Fruit fly (Drosophila melanogaster) whole organism, embryonic: Measurements from ENCODE around the gene usp.

Experiments used
- ATbp ChIP-seq: fragments of 200-800 bp; sonication (Bioruptor generic); optimal IDR thresholded peaks from 2 replicates; lab custom pipeline; 2017; ENCODE audit warnings: missing biosample characterization, mild to moderate bottlenecking, missing genetic modification characterization, missing genetic modification reagents
- Abd-B ChIP-seq: fragments of 200-800 bp; sonication (Bioruptor generic); optimal IDR thresholded peaks from 2 replicates; lab custom pipeline; 2018; ENCODE audit warnings: missing biosample characterization, mild to moderate bottlenecking, missing genetic modification characterization, moderate library complexity
- Awh ChIP-seq: fragments of 200-800 bp; sonication (Bioruptor generic); IDR thresholded peaks from 2 replicates; pipeline ENCODE4, ENCODE4 v1.3.6; 2022; ENCODE audit warnings: missing biosample characterization, missing genetic modification characterization
- CG10654 ChIP-seq: fragments of 200-800 bp; sonication (Bioruptor generic); optimal IDR thresholded peaks from 2 replicates; lab custom pipeline; 2016; ENCODE audit warnings: missing biosample characterization, missing genetic modification characterization
- CG10979 ChIP-seq: fragments of 200-800 bp; sonication (Bioruptor generic); optimal IDR thresholded peaks from 2 replicates; lab custom pipeline; 2018; ENCODE audit warnings: missing biosample characterization, mild to moderate bottlenecking, missing genetic modification characterization, moderate library complexity
- CG11085 ChIP-seq: fragments of 200-800 bp; sonication (Bioruptor generic); IDR thresholded peaks from 2 replicates; pipeline ENCODE4 v1.3.6; 2022; ENCODE audit warnings: missing biosample characterization, missing genetic modification characterization
- CG12299 ChIP-seq: fragments of 200-800 bp; sonication (Bioruptor generic); optimal IDR thresholded peaks from 2 replicates; lab custom pipeline; 2018; ENCODE audit warnings: missing biosample characterization, mild to moderate bottlenecking, missing genetic modification characterization
- CG14441 ChIP-seq: fragments of 200-800 bp; sonication (Bioruptor generic); IDR thresholded peaks from 2 replicates; pipeline ENCODE4 v1.3.6; 2022; ENCODE audit warnings: missing biosample characterization, missing genetic modification characterization
- CG15601 ChIP-seq: fragments of 200-800 bp; sonication (Bioruptor generic); optimal IDR thresholded peaks from 3 replicates; lab custom pipeline; 2019; ENCODE audit warnings: missing biosample characterization, mild to moderate bottlenecking, missing genetic modification characterization, moderate library complexity
- CG17385 ChIP-seq: fragments of 200-800 bp; sonication (Bioruptor generic); optimal IDR thresholded peaks from 3 replicates; lab custom pipeline; 2018; ENCODE audit warnings: missing biosample characterization, mild to moderate bottlenecking, missing genetic modification characterization
- CG17568 ChIP-seq: fragments of 200-800 bp; sonication (Bioruptor generic); optimal IDR thresholded peaks from 2 replicates; lab custom pipeline; 2018; ENCODE audit warnings: missing biosample characterization, mild to moderate bottlenecking, missing genetic modification characterization, moderate library complexity
- CG18764 ChIP-seq: fragments of 200-800 bp; sonication (Bioruptor generic); optimal IDR thresholded peaks from 3 replicates; lab custom pipeline; 2016; ENCODE audit warnings: missing biosample characterization, missing genetic modification characterization
- CG2116 ChIP-seq: fragments of 200-800 bp; sonication (Bioruptor generic); optimal IDR thresholded peaks from 3 replicates; lab custom pipeline; 2018; ENCODE audit warnings: missing biosample characterization, mild to moderate bottlenecking, missing genetic modification characterization
- CG2712 ChIP-seq: fragments of 200-800 bp; optimal IDR thresholded peaks from 3 replicates; lab custom pipeline; 2019; ENCODE audit warnings: missing biosample characterization, mild to moderate bottlenecking, missing genetic modification characterization, moderate library complexity
- CG3163 ChIP-seq: fragments of 200-800 bp; sonication (Bioruptor generic); optimal IDR thresholded peaks from 3 replicates; lab custom pipeline; 2016; ENCODE audit warnings: missing biosample characterization, missing genetic modification characterization
- CG3407 ChIP-seq: fragments of 200-800 bp; sonication (Bioruptor generic); optimal IDR thresholded peaks from 2 replicates; lab custom pipeline; 2018; ENCODE audit warnings: missing biosample characterization, mild to moderate bottlenecking, missing genetic modification characterization
- CG6654 ChIP-seq: fragments of 200-800 bp; sonication (Bioruptor generic); optimal IDR thresholded peaks from 2 replicates; lab custom pipeline; 2017; ENCODE audit warnings: missing biosample characterization, mild to moderate bottlenecking, missing genetic modification characterization
- CG7556 ChIP-seq: fragments of 200-800 bp; sonication (Bioruptor generic); optimal IDR thresholded peaks from 2 replicates; lab custom pipeline; 2017; ENCODE audit warnings: missing biosample characterization, mild to moderate bottlenecking, missing genetic modification characterization
- CG7786 ChIP-seq: fragments of 200-800 bp; sonication (Bioruptor generic); optimal IDR thresholded peaks from 2 replicates; lab custom pipeline; 2016; ENCODE audit warnings: missing biosample characterization, missing genetic modification characterization
- CG8290 ChIP-seq, 3 experiments: fragments of 200-800 bp; sonication (Bioruptor generic); optimal IDR thresholded peaks; 2 replicates each; lab custom pipeline; 2016 to 2019; ENCODE audit warnings: missing biosample characterization in 3 of 3, missing genetic modification characterization in 3 of 3, mild to moderate bottlenecking in 2 of 3, moderate library complexity in 1 of 3
- CG8478 ChIP-seq: fragments of >200 bp; optimal IDR thresholded peaks from 2 replicates; lab custom pipeline; 2018
- CG9797 ChIP-seq: fragments of 200-800 bp; sonication (Bioruptor generic); optimal IDR thresholded peaks from 3 replicates; lab custom pipeline; 2018; ENCODE audit warnings: missing biosample characterization, mild to moderate bottlenecking, missing genetic modification characterization
- CTCF ChIP-seq: fragments of 200-800 bp; sonication (Bioruptor generic); optimal IDR thresholded peaks from 2 replicates; lab custom pipeline; 2017; ENCODE audit warnings: missing biosample characterization, mild to moderate bottlenecking, missing genetic modification characterization, moderate library complexity
- Chrac-16 ChIP-seq: fragments of 200-800 bp; sonication (Bioruptor generic); optimal IDR thresholded peaks from 3 replicates; lab custom pipeline; 2016; ENCODE audit warnings: missing biosample characterization, missing genetic modification characterization
- Dip3 ChIP-seq: fragments of 200-800 bp; sonication (Bioruptor generic); optimal IDR thresholded peaks from 3 replicates; lab custom pipeline; 2016; ENCODE audit warnings: missing biosample characterization, missing genetic modification characterization
- E2f2 ChIP-seq: fragments of 200-800 bp; sonication (Bioruptor generic); IDR thresholded peaks from 2 replicates; pipeline ENCODE4 v1.3.6; 2022; ENCODE audit warnings: missing biosample characterization, missing genetic modification characterization
- Elba2 ChIP-seq: fragments of 200-800 bp; sonication (Bioruptor generic); optimal IDR thresholded peaks from 3 replicates; lab custom pipeline; 2016; ENCODE audit warnings: missing biosample characterization, missing genetic modification characterization
- Fer2 ChIP-seq: fragments of 200-800 bp; sonication (Bioruptor generic); optimal IDR thresholded peaks from 2 replicates; lab custom pipeline; 2018; ENCODE audit warnings: missing biosample characterization, mild to moderate bottlenecking, missing genetic modification characterization, moderate library complexity
- Gsc ChIP-seq: fragments of 200-800 bp; sonication (Bioruptor generic); IDR thresholded peaks from 2 replicates; pipeline ENCODE4 v1.3.6; 2022; ENCODE audit warnings: missing biosample characterization, missing genetic modification characterization
- HmgZ ChIP-seq: fragments of 200-800 bp; sonication (Bioruptor generic); optimal IDR thresholded peaks from 2 replicates; lab custom pipeline; 2018; ENCODE audit warnings: missing biosample characterization, mild to moderate bottlenecking, missing genetic modification characterization
- Hsf ChIP-seq: fragments of 200-800 bp; sonication (Bioruptor generic); optimal IDR thresholded peaks from 3 replicates; lab custom pipeline; 2016; ENCODE audit warnings: missing biosample characterization, missing genetic modification characterization
- Mes4 ChIP-seq: fragments of 200-800 bp; sonication (Bioruptor generic); optimal IDR thresholded peaks from 2 replicates; lab custom pipeline; 2016; ENCODE audit warnings: missing biosample characterization, missing genetic modification characterization
- Oli ChIP-seq: fragments of 200-800 bp; sonication (Bioruptor generic); optimal IDR thresholded peaks from 2 replicates; lab custom pipeline; 2018; ENCODE audit warnings: missing biosample characterization, mild to moderate bottlenecking, missing genetic modification characterization, moderate library complexity
- Sox102F ChIP-seq: fragments of 200-800 bp; sonication (Bioruptor generic); optimal IDR thresholded peaks from 2 replicates; lab custom pipeline; 2018; ENCODE audit warnings: missing biosample characterization, mild to moderate bottlenecking, missing genetic modification characterization, moderate library complexity
- Taf1 ChIP-seq: fragments of 200-800 bp; sonication (Bioruptor generic); IDR thresholded peaks from 2 replicates; pipeline ENCODE4 v1.3.6; 2022; ENCODE audit warnings: missing biosample characterization, missing genetic modification characterization
- Xbp1 ChIP-seq: fragments of 200-800 bp; sonication (Bioruptor generic); optimal IDR thresholded peaks from 3 replicates; lab custom pipeline; 2016; ENCODE audit warnings: missing biosample characterization, mild to moderate bottlenecking, missing genetic modification characterization
- bab2 ChIP-seq: fragments of 200-800 bp; sonication (Bioruptor generic); optimal IDR thresholded peaks from 2 replicates; lab custom pipeline; 2016; ENCODE audit warnings: missing biosample characterization, missing genetic modification characterization
- bbx ChIP-seq: fragments of 200-800 bp; sonication (Bioruptor generic); IDR thresholded peaks from 2 replicates; pipeline ENCODE4 v1.3.6; 2022; ENCODE audit warnings: missing biosample characterization, missing genetic modification characterization; ENCODE audit not compliant: partially characterized antibody
- bigmax ChIP-seq: fragments of 200-800 bp; sonication (Bioruptor generic); optimal IDR thresholded peaks from 2 replicates; lab custom pipeline; 2018; ENCODE audit warnings: missing biosample characterization, mild to moderate bottlenecking, missing genetic modification characterization
- cwo ChIP-seq: fragments of 200-800 bp; sonication (Bioruptor generic); optimal IDR thresholded peaks from 3 replicates; lab custom pipeline; 2017; ENCODE audit warnings: missing biosample characterization, missing genetic modification characterization, mild to moderate bottlenecking, moderate library complexity, missing genetic modification reagents
- fd96Cb ChIP-seq: fragments of 200-800 bp; sonication (Bioruptor generic); optimal IDR thresholded peaks from 2 replicates; lab custom pipeline; 2018; ENCODE audit warnings: missing biosample characterization, mild to moderate bottlenecking, missing genetic modification characterization, moderate library complexity
- ham ChIP-seq: fragments of 200-800 bp; sonication (Bioruptor generic); IDR thresholded peaks from 2 replicates; pipeline ENCODE4 v1.3.6; 2022; ENCODE audit warnings: missing biosample characterization, missing genetic modification characterization
- hbn ChIP-seq: fragments of 200-800 bp; sonication (Bioruptor generic); IDR thresholded peaks from 2 replicates; pipeline ENCODE4 v1.3.6; 2022; ENCODE audit warnings: missing biosample characterization, missing genetic modification characterization; ENCODE audit not compliant: partially characterized antibody
- jumu ChIP-seq: fragments of 200-800 bp; sonication (Bioruptor generic); optimal IDR thresholded peaks from 3 replicates; lab custom pipeline; 2016; ENCODE audit warnings: missing biosample characterization, missing genetic modification characterization
- kah ChIP-seq: fragments of 200-800 bp; sonication (Bioruptor generic); optimal IDR thresholded peaks from 2 replicates; lab custom pipeline; 2018; ENCODE audit warnings: missing biosample characterization, mild to moderate bottlenecking, missing genetic modification characterization
- odd ChIP-seq: fragments of 200-800 bp; sonication (Bioruptor generic); optimal IDR thresholded peaks from 2 replicates; lab custom pipeline; 2017; ENCODE audit warnings: missing biosample characterization, mild to moderate bottlenecking, missing genetic modification characterization
- otp ChIP-seq: fragments of 200-800 bp; sonication (Bioruptor generic); IDR thresholded peaks from 3 replicates; pipeline ENCODE4, ENCODE4 v1.3.6; 2022; ENCODE audit warnings: missing biosample characterization, missing genetic modification characterization
- salm ChIP-seq: fragments of 200-800 bp; sonication (Bioruptor generic); optimal IDR thresholded peaks from 2 replicates; lab custom pipeline; 2018; ENCODE audit warnings: missing biosample characterization, mild to moderate bottlenecking, missing genetic modification characterization
- so ChIP-seq: fragments of 200-800 bp; sonication (Bioruptor generic); IDR thresholded peaks from 3 replicates; pipeline ENCODE4 v1.3.6; 2022; ENCODE audit warnings: missing biosample characterization, missing genetic modification characterization
- sqz ChIP-seq: fragments of 200-800 bp; sonication (Bioruptor generic); optimal IDR thresholded peaks from 3 replicates; lab custom pipeline; 2018; ENCODE audit warnings: missing biosample characterization, mild to moderate bottlenecking, missing genetic modification characterization
- twi ChIP-seq: fragments of 200-800 bp; optimal IDR thresholded peaks from 2 replicates; lab custom pipeline; 2019; ENCODE audit warnings: missing biosample characterization, mild to moderate bottlenecking, missing genetic modification characterization, moderate library complexity
- vvl ChIP-seq: fragments of 200-800 bp; sonication (Bioruptor generic); IDR thresholded peaks from 2 replicates; pipeline ENCODE4 v1.3.6; 2022; ENCODE audit warnings: missing biosample characterization, missing genetic modification characterization

Gene usp

dm6 chrX:2061119-2061518 is 19.0 kb upstream of the usp start (continued):
- no peak for TF ChIP-seq CG3163 (GFP tag; lab: Kevin White, UChicago)
- TF ChIP-seq CG18764 (GFP tag; lab: Kevin White, UChicago): no peak
- TF ChIP-seq CTCF (GFP tag; lab: Kevin White, UChicago): no peak
- no peak for TF ChIP-seq CG7786 (GFP tag; lab: Kevin White, UChicago)
- TF ChIP-seq ATbp (GFP tag; lab: Kevin White, UChicago): peak; percentile 44
- TF ChIP-seq Fer2 (tag; lab: Kevin White, UChicago): no peak
- no peak for TF ChIP-seq jumu (GFP tag; lab: Kevin White, UChicago)
- TF ChIP-seq CG12299: peak; percentile 21
- TF ChIP-seq Abd-B (GFP tag; lab: Kevin White, UChicago): no peak
- no peak for TF ChIP-seq salm (tag; lab: Kevin White, UChicago)
- peak; percentile 36 for TF ChIP-seq kah (GFP tag; lab: Kevin White, UChicago)
- peak; percentile 19 for TF ChIP-seq CG3407 (GFP tag; lab: Kevin White, UChicago)
- no peak for TF ChIP-seq CG8290 (GFP tag; optimal IDR thresholded peaks at IDR 0.05; lab: Kevin White, UChicago)
- TF ChIP-seq CG8290 (tag; optimal IDR thresholded peaks at IDR 0.05; lab: Kevin White, UChicago): peak; percentile 21 to 53
- TF ChIP-seq CG2116: peak; percentile 39
- TF ChIP-seq so (GFP tag; lab: Robert Waterston, UW): 0 out of 3 replicates have a peak, but pooled peaks have one; percentile 46
- no peak for TF ChIP-seq Gsc
- TF ChIP-seq CG8478 (lab: Kevin White, UChicago): no peak
- TF ChIP-seq sqz (GFP tag; lab: Kevin White, UChicago): no peak
- TF ChIP-seq Awh (GFP tag; lab: Robert Waterston, UW): no peak
- peak; percentile 18 for TF ChIP-seq Mes4 (GFP tag; lab: Kevin White, UChicago)
- peak; percentile 39 for TF ChIP-seq CG10979 (tag; lab: Kevin White, UChicago)
- TF ChIP-seq CG11085 (GFP tag; lab: Robert Waterston, UW): no peak
- no peak for TF ChIP-seq ham (GFP tag; lab: Robert Waterston, UW)
- TF ChIP-seq CG10654 (GFP tag; lab: Kevin White, UChicago): no peak
- peak; percentile 15 for TF ChIP-seq CG15601 (tag; lab: Kevin White, UChicago)
- TF ChIP-seq vvl: no peak; the same call in 1 of the 2 replicates
- TF ChIP-seq odd (GFP tag; lab: Kevin White, UChicago): peak; percentile 57
- peak; percentile 65 for TF ChIP-seq CG17385 (GFP tag; lab: Kevin White, UChicago)
- TF ChIP-seq Oli (tag; lab: Kevin White, UChicago): peak; percentile 21
- TF ChIP-seq CG17568 (GFP tag; lab: Kevin White, UChicago): no peak
- peak; percentile 36 for TF ChIP-seq HmgZ
- TF ChIP-seq bbx (GFP tag; lab: Robert Waterston, UW): no peak
- TF ChIP-seq Hsf (GFP tag; lab: Kevin White, UChicago): peak; percentile 23
- TF ChIP-seq CG7556: peak; percentile 40
- no peak for TF ChIP-seq Dip3 (GFP tag; lab: Kevin White, UChicago)
- TF ChIP-seq E2f2: no peak
- TF ChIP-seq Chrac-16 (GFP tag; lab: Kevin White, UChicago): no peak
- peak; percentile 27 for TF ChIP-seq twi (tag; lab: Kevin White, UChicago)
- no peak for TF ChIP-seq CG6654 (GFP tag; lab: Kevin White, UChicago)
- TF ChIP-seq Elba2 (GFP tag; lab: Kevin White, UChicago): no peak
- no peak for TF ChIP-seq CG14441 (GFP tag; lab: Robert Waterston, UW)
- no peak for TF ChIP-seq hbn
- peak; percentile 3 for TF ChIP-seq fd96Cb
- peak; percentile 23 for TF ChIP-seq Xbp1 (GFP tag; lab: Kevin White, UChicago)
- TF ChIP-seq CG9797 (GFP tag; lab: Kevin White, UChicago): no peak
- TF ChIP-seq Sox102F (GFP tag; lab: Kevin White, UChicago): peak; percentile 20
- no peak for TF ChIP-seq cwo
- TF ChIP-seq otp (GFP tag; lab: Robert Waterston, UW): no peak; the same call in 2 of the 3 replicates
- peak; percentile 60 for TF ChIP-seq CG2712 (tag; lab: Kevin White, UChicago)
- TF ChIP-seq Taf1 (GFP tag; lab: Robert Waterston, UW): no peak
- no peak for TF ChIP-seq bigmax (GFP tag; lab: Kevin White, UChicago)
- no peak for TF ChIP-seq bab2 (GFP tag; lab: Kevin White, UChicago)
